Worm (Caenorhabditis elegans): ENCODE data around the gene sra-39.

sra-39 gene

DNA sequence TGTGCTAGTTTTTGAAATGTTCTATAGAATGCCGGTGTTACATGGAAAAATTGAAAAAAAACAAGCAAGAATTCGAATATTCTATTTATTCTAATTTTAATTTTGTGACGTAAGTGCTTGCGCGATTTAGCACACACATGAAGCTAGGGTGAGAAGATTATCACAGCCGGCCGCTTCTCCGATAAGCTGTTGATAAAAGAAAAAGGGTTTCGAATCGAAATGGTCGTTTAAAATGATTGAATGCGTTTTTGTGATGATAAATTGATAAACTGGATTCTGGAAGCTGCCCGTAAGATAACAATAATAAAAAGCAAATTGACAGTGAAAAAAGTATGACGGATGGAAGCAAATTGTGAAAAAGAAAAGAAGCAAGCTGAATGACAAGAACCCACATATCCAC lies 19.1 kb downstream of the sra-39 start:
- TF ChIP-seq elt-2 (tag; optimal IDR thresholded peaks at IDR 0.05) (peak; percentile 72), nhr-23 (tag; optimal IDR thresholded peaks at IDR 0.05) (no peak), ama-1 (optimal IDR thresholded peaks at IDR 0.05) (no peak), egl-5 (tag; optimal IDR thresholded peaks at IDR 0.05) (peak; percentile 76), pqm-1 (tag; optimal IDR thresholded peaks at IDR 0.05) (peak; percentile 5)

DNA sequence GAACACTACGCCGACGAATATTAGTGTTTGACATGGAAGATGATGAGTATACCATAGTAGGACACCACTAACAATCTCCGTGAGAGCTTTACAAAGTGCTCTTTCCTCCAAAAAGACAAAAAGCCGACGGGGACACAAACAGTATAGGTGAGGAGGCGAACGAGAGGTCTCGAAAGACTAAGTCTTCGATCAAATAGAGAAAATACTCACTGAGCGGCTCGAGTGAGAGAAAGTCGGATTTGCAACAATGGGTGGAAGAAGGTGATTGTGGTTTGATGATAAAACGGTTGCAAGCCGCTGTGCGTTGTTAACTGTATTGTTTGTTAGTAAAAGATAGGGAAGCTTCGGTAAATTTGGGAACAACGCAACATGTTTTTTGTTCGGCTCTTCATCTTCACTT lies 20.6 kb downstream of the sra-39 start, which contains the start of gene hlb-1:
Gene hlb-1 (minus strand): TSS at position 101 of the 400 bp plus-strand sequence.
- TF ChIP-seq nhr-12 (tag; optimal IDR thresholded peaks at IDR 0.05) = no peak
- TF ChIP-seq nhr-28 (tag; optimal IDR thresholded peaks at IDR 0.05) = no peak
- TF ChIP-seq pha-4 (tag; optimal IDR thresholded peaks at IDR 0.05) = peak; percentile 69
- TF ChIP-seq fkh-2 (tag; optimal IDR thresholded peaks at IDR 0.05) = no peak

DNA sequence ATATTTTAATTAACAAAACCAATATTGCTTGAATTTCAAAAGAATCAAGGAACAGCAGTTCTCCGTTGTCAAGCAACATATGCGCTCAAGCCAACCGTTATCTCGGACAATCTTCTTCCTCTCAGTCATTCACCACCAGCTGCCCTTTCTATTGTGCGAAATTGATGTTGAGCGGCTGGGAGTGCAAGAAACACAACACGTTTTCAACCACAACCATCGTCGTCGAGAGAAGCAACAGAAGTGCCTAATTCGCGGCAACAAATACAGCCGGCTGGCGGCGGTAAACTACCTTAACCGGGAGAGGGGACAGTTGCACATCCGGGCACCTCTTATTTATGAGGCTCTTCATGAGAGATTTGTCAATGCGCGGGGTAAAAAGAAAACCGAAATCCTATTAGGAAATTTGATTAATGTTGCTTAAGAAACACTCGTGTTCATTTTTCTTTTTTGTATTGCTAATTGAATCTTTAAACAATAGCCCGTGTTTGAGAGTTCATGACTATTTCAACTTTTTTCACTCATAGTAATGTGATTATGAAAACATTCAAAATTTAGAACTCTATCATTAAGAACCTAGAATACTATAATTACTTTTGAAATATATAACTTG lies 21.4 kb downstream of the sra-39 start:
- TF ChIP-seq skn-1 (tag; optimal IDR thresholded peaks at IDR 0.05) (no peak), unc-62 (GFP tag; optimal IDR thresholded peaks at IDR 0.05) (no peak), daf-12 (tag; optimal IDR thresholded peaks at IDR 0.05) (no peak), nhr-25 (tag; optimal IDR thresholded peaks at IDR 0.05) (no peak), nhr-28 (tag; optimal IDR thresholded peaks at IDR 0.05) (no peak), elt-3 (tag; optimal IDR thresholded peaks at IDR 0.05) (no peak), elt-1 (tag; optimal IDR thresholded peaks at IDR 0.05) (no peak), nfya-1 (tag; optimal IDR thresholded peaks at IDR 0.05; ENCODE audit: insufficient read depth) (no peak), mml-1 (tag; optimal IDR thresholded peaks at IDR 0.05) (no peak), pqm-1 (tag; optimal IDR thresholded peaks at IDR 0.05) (no peak), lin-15B (tag; optimal IDR thresholded peaks at IDR 0.05) (no peak)

DNA sequence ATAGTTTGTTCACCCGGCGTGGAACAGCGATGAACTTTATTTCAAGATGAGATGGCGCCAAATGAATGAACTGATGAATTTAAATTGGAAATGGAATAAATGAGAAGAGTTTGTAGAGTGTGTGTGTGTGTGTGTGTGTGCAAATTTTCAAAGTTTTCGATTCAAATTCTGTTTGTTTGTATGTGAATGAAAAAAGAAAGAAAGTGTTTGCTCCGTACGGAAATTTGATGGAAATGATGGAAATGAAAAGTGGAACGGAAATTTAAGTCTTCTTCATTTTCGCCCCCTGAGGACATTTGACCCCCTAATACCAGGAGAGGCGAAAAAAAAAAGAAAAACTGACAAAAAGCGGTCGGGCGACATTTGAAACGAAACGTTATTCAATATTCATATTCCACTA lies 25.1 kb downstream of the sra-39 start:
- TF ChIP-seq nhr-76 (tag; optimal IDR thresholded peaks at IDR 0.05) = no peak

DNA sequence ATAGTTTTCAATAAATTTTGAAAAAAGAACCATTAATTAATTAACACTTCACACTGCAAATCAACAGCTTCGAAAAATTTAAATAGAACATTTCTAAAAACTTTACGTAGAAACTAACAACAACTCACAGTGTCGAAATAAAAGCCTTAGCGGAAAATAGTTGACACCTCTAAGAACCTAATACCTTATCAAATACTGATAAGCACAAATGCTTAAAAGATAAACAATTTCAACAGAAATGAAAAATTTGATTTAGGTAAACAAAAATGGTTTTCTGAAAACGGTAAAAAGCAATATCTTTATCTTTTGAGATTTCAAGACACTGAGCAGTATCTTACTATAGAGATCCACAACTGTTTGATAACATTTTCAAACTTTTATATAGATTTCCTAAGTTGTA lies 26.4 kb downstream of the sra-39 start:
- TF ChIP-seq eor-1 (tag; optimal IDR thresholded peaks at IDR 0.05) (no peak), fkh-10 (GFP tag; optimal IDR thresholded peaks at IDR 0.05) (no peak), nhr-25 (tag; optimal IDR thresholded peaks at IDR 0.05) (no peak), ztf-4 (tag; optimal IDR thresholded peaks at IDR 0.05) (no peak), nhr-11 (tag; optimal IDR thresholded peaks at IDR 0.05) (no peak), elt-2 (tag; optimal IDR thresholded peaks at IDR 0.05) (peak; percentile 46), ceh-82 (tag; optimal IDR thresholded peaks at IDR 0.05) (no peak), fkh-2 (tag; optimal IDR thresholded peaks at IDR 0.05) (no peak)

DNA sequence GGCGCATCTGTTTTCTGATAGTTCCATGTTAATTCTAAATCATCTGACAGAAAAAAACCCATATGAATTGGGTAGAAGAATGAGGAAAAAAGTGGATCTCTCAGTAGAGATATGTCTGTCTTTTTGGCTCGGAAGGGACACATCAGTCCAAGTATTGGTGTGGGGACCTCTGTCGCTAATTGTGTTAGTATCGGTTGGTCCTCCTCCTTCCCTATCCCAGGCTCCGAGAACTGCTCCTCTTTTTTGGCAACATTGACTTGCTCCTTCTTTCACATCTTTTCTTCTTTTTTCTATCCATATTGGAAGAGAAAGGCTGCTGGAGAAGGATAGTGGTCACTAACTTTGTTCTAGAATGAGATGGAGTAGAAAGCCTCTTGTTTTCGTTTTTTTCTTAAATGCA lies 27.3 kb downstream of the sra-39 start:
- TF ChIP-seq unc-39 (tag; optimal IDR thresholded peaks at IDR 0.05) (peak; percentile 9), aly-2 (tag; optimal IDR thresholded peaks at IDR 0.05) (no peak)

DNA sequence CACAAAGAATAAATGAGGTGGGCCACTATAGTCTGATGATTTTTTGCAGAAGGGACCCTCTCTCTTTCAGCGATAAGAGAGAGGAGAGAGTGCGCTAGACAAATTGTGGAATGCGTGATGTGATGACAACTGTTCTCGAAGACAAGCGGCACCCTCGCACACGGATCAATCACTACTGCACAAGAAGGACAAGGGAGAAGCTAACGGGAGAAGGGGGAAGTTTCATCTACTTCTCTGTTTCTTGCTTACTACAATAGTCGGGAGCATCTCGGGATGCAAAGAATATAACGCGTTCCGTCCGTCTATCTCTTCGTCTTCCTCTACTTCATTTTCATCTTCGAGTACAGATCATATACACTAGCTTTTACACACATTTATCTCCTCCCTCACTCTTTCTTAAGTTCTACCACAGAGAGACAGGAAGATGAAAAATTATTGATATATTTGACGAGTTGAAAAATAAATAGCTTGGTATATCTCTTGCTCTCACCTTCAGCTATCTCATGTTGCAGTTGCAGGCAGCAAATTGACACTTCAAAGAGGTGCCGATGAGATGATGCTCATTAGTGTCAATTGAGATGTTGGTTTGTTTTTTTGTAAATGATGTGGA lies 29.8 kb downstream of the sra-39 start:
- TF ChIP-seq mml-1 (tag; optimal IDR thresholded peaks at IDR 0.05) (no peak), egl-5 (tag; optimal IDR thresholded peaks at IDR 0.05) (peak; percentile 77), jun-1 (tag; optimal IDR thresholded peaks at IDR 0.05) (no peak), nhr-67 (tag; optimal IDR thresholded peaks at IDR 0.05) (no peak)

DNA sequence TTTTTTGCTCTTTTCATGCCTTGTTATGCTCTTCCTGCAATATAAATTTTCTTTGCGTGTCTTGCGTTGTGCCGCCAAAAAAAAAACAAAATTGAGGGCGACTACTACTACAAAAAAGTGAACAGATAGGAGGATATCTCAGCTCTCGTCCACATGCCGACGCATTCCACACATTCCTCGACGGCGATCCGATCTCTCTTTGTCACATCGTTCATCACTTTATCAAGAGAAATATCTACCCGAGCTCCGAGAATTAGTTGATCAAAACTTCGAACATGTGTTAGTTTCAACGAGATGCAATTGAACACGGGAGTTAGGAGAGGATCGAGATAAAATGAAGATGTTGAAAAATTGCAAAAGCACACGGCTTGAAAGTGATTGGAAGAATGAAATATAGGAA lies 32.1 kb downstream of the sra-39 start:
- TF ChIP-seq egl-5 (tag; optimal IDR thresholded peaks at IDR 0.05) = peak; percentile 17
- no peak for TF ChIP-seq elt-1 (tag; optimal IDR thresholded peaks at IDR 0.05)

Measured in whole organism, L3 larva.